Fruit fly (Drosophila melanogaster): ENCODE measurements around the gene CG10650.

Gene CG10650

DNA sequence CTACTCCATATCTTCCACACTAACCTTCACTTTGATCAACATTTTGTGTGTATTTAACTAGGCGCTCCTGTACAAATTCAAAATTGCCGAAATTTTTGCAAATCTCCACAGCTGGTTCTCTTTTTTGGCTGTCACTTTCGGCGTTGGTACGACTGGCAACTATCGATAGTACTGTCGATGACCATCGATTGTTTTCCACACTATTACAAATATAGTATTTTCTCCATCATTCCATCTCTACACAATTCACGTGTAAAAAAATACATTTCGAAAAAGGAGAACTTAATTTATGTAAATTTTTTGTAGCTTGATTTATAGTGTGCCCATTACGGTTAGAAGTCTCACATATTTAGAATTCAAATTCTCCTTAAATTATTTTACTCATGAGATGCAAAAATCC, 44.1 kb downstream of the CG10650 start, which contains the start of gene Nedd8 (continued):
- peak; percentile 74 for TF ChIP-seq CG2129 (GFP tag; IDR thresholded peaks at IDR 0.05; ENCODE audit: partially characterized antibody)
- peak; percentile 27 to 76 for TF ChIP-seq crp (GFP tag; optimal IDR thresholded peaks at IDR 0.05)
- TF ChIP-seq bcd (GFP tag; optimal IDR thresholded peaks at IDR 0.05): no peak
- peak; percentile 86 for TF ChIP-seq vvl (GFP tag; IDR thresholded peaks at IDR 0.05)
- TF ChIP-seq Pdp1 (GFP tag; optimal IDR thresholded peaks at IDR 0.05): peak in 1 of 2 experiments; percentile 13
- peak; percentile 11 for TF ChIP-seq CG13624 (GFP tag; optimal IDR thresholded peaks at IDR 0.05)
- TF ChIP-seq CG6791 (GFP tag; IDR thresholded peaks at IDR 0.05; ENCODE audit: partially characterized antibody): peak; percentile 85
- TF ChIP-seq sug (tag; optimal IDR thresholded peaks at IDR 0.05): peak; percentile 16
- TF ChIP-seq HmgD (GFP tag; optimal IDR thresholded peaks at IDR 0.05): peak; percentile 27
- no peak for TF ChIP-seq sima (GFP tag; optimal IDR thresholded peaks at IDR 0.05)
- TF ChIP-seq grau (tag; optimal IDR thresholded peaks at IDR 0.05): peak; percentile 24
- no peak for TF ChIP-seq wdn (GFP tag; IDR thresholded peaks at IDR 0.05)
- TF ChIP-seq Dp (GFP tag; optimal IDR thresholded peaks at IDR 0.05): peak; percentile 70
- peak; percentile 86 for TF ChIP-seq Scr (GFP tag; IDR thresholded peaks at IDR 0.05; ENCODE audit: partially characterized antibody)
- TF ChIP-seq HLH54F (GFP tag; optimal IDR thresholded peaks at IDR 0.05): no peak
- peak; percentile 83 for TF ChIP-seq CG16813 (GFP tag; IDR thresholded peaks at IDR 0.05; ENCODE audit: partially characterized antibody)
- peak; percentile 5 for TF ChIP-seq Dek (tag; optimal IDR thresholded peaks at IDR 0.05)
- no peak for TF ChIP-seq mirr (GFP tag; optimal IDR thresholded peaks at IDR 0.05)
- no peak for TF ChIP-seq btn (GFP tag; optimal IDR thresholded peaks at IDR 0.05)
- no peak for TF ChIP-seq CG33557 (GFP tag; optimal IDR thresholded peaks at IDR 0.05)
- peak; percentile 33 for TF ChIP-seq lilli (GFP tag; optimal IDR thresholded peaks at IDR 0.05)
- TF ChIP-seq Myb (GFP tag; optimal IDR thresholded peaks at IDR 0.05): peak; percentile 68
- no peak for TF ChIP-seq CG7745 (tag; optimal IDR thresholded peaks at IDR 0.05)
- TF ChIP-seq amos (GFP tag; IDR thresholded peaks at IDR 0.05; ENCODE audit: partially characterized antibody): peak; percentile 93
- TF ChIP-seq CoRest (tag; optimal IDR thresholded peaks at IDR 0.05): peak; percentile 29
- no peak for TF ChIP-seq Meics (GFP tag; optimal IDR thresholded peaks at IDR 0.05)
- TF ChIP-seq CG12391 (tag; optimal IDR thresholded peaks at IDR 0.05): peak; percentile 38
- TF ChIP-seq knrl (GFP tag; IDR thresholded peaks at IDR 0.05; ENCODE audit: partially characterized antibody): peak; percentile 86
- TF ChIP-seq CG2116 (GFP tag; optimal IDR thresholded peaks at IDR 0.05): peak; percentile 50
- TF ChIP-seq MBD-R2 (GFP tag; IDR thresholded peaks at IDR 0.05): peak; percentile 89
- TF ChIP-seq CG18764 (GFP tag; optimal IDR thresholded peaks at IDR 0.05): no peak
- no peak for TF ChIP-seq her (GFP tag; optimal IDR thresholded peaks at IDR 0.05)
- TF ChIP-seq CG8290 (GFP tag; optimal IDR thresholded peaks at IDR 0.05): no peak
- peak in 1 of 2 experiments; percentile 45 for TF ChIP-seq CG8290 (tag; optimal IDR thresholded peaks at IDR 0.05)
- TF ChIP-seq Rx (GFP tag; IDR thresholded peaks at IDR 0.05): no peak
- peak; percentile 28 for TF ChIP-seq D19A (tag; optimal IDR thresholded peaks at IDR 0.05)
- TF ChIP-seq HLH4C (GFP tag; IDR thresholded peaks at IDR 0.05; ENCODE audit: partially characterized antibody): peak; percentile 78
- peak; percentile 71 for TF ChIP-seq CG12659 (GFP tag; optimal IDR thresholded peaks at IDR 0.05)
- TF ChIP-seq chinmo (GFP tag; IDR thresholded peaks at IDR 0.05; ENCODE audit: partially characterized antibody): peak; percentile 86; the same call in 3 of the 4 replicates
- TF ChIP-seq Ets97D (GFP tag; optimal IDR thresholded peaks at IDR 0.05): peak; percentile 83
- TF ChIP-seq al (GFP tag; IDR thresholded peaks at IDR 0.05): no peak
- TF ChIP-seq Atf3 (GFP tag; optimal IDR thresholded peaks at IDR 0.05): no peak
- TF ChIP-seq CG14860 (GFP tag; IDR thresholded peaks at IDR 0.05; ENCODE audit: partially characterized antibody): peak; percentile 77
- 0 out of 2 replicates have a peak, but pooled peaks have one; percentile 28 for TF ChIP-seq rib (GFP tag; IDR thresholded peaks at IDR 0.05)
- no peak for TF ChIP-seq CrebB (tag; optimal IDR thresholded peaks at IDR 0.05)
- no peak for TF ChIP-seq Taf1 (GFP tag; IDR thresholded peaks at IDR 0.05)
- TF ChIP-seq vnd (GFP tag; IDR thresholded peaks at IDR 0.05; ENCODE audit: partially characterized antibody): peak; percentile 75
- TF ChIP-seq row (GFP tag; IDR thresholded peaks at IDR 0.05): peak; percentile 42; the same call in 2 of the 3 replicates
- no peak for TF ChIP-seq mam (GFP tag; optimal IDR thresholded peaks at IDR 0.05)
- TF ChIP-seq Med (GFP tag): peak; percentile 71

Measured in whole organism, embryonic.